Fruit fly (Drosophila melanogaster) whole organism, wandering third instar larva: Measurements from ENCODE around the gene CG17300.

Source experiments
- Abd-B ChIP-seq: fragments of >200 bp; optimal IDR thresholded peaks from 2 replicates; lab custom pipeline; 2017; ENCODE audit warnings: missing biosample characterization, missing genetic modification characterization
- CG32264 ChIP-seq: fragments of 200-800 bp; sonication (Bioruptor generic); optimal IDR thresholded peaks from 2 replicates; lab custom pipeline; 2016; ENCODE audit warnings: missing biosample characterization, missing genetic modification characterization
- CrebA ChIP-seq: fragments of 200-800 bp; sonication (Bioruptor generic); optimal IDR thresholded peaks from 2 replicates; lab custom pipeline; 2016; ENCODE audit warnings: missing biosample characterization, mild to moderate bottlenecking, missing genetic modification characterization, borderline replicate concordance
- Dif ChIP-seq: fragments of 200-275, 200-300 bp; sonication (Bioruptor generic); optimal IDR thresholded peaks from 2 replicates; lab custom pipeline; 2018; ENCODE audit warnings: missing biosample characterization, missing genetic modification characterization; ENCODE audit not compliant: partially characterized antibody
- GATAd ChIP-seq: sonication (Bioruptor generic); optimal IDR thresholded peaks from 2 replicates; lab custom pipeline; 2016; ENCODE audit warnings: missing biosample characterization, missing genetic modification characterization
- HLH106 ChIP-seq: fragments of 200-800 bp; optimal IDR thresholded peaks from 3 replicates; lab custom pipeline; 2019; ENCODE audit warnings: missing biosample characterization, mild to moderate bottlenecking, missing genetic modification characterization, moderate library complexity
- Hr78 ChIP-seq: fragments of >200 bp; optimal IDR thresholded peaks from 2 replicates; lab custom pipeline; 2017; ENCODE audit warnings: missing biosample characterization, missing genetic modification characterization
- Hr83 ChIP-seq: fragments of 200-300 bp; sonication (Bioruptor generic); optimal IDR thresholded peaks from 2 replicates; lab custom pipeline; 2016; ENCODE audit warnings: missing biosample characterization, mild to moderate bottlenecking, missing genetic modification characterization, moderate library complexity; ENCODE audit not compliant: poor library complexity, severe bottlenecking
- Jra ChIP-seq: sonication (Bioruptor generic); optimal IDR thresholded peaks from 2 replicates; lab custom pipeline; 2016; ENCODE audit warnings: missing biosample characterization, missing genetic modification characterization
- Mio ChIP-seq: sonication (Bioruptor generic); optimal IDR thresholded peaks from 2 replicates; lab custom pipeline; 2016; ENCODE audit warnings: missing biosample characterization, missing genetic modification characterization
- N ChIP-seq: fragments of >200 bp; optimal IDR thresholded peaks from 2 replicates; lab custom pipeline; 2018; ENCODE audit warnings: missing biosample characterization, missing external identifiers, missing genetic modification characterization
- OdsH ChIP-seq: fragments of 200-800 bp; sonication (Bioruptor generic); optimal IDR thresholded peaks from 2 replicates; lab custom pipeline; 2016; ENCODE audit warnings: missing biosample characterization, mild to moderate bottlenecking, missing genetic modification characterization
- Rel ChIP-seq, 2 experiments: fragments of 200-800 bp; sonication (Bioruptor generic) in 1 of 2; optimal IDR thresholded peaks; 2 replicates in 1 of 2; 3 replicates in 1 of 2; lab custom pipeline; 2016 to 2019; ENCODE audit warnings: mild to moderate bottlenecking in 2 of 2, missing biosample characterization in 2 of 2, missing genetic modification characterization in 2 of 2, moderate library complexity in 1 of 2
- Sp1 ChIP-seq: fragments of 200-800 bp; sonication (Bioruptor generic); optimal IDR thresholded peaks from 3 replicates; lab custom pipeline; 2019; ENCODE audit warnings: missing biosample characterization, mild to moderate bottlenecking, missing genetic modification characterization, moderate library complexity
- br ChIP-seq: fragments of 200-800 bp; sonication (Bioruptor generic); optimal IDR thresholded peaks from 2 replicates; lab custom pipeline; 2016; ENCODE audit warnings: missing biosample characterization, missing genetic modification characterization
- brk ChIP-seq: fragments of 200-800 bp; sonication (Bioruptor generic); optimal IDR thresholded peaks from 2 replicates; lab custom pipeline; 2016; ENCODE audit warnings: missing biosample characterization, mild to moderate bottlenecking, missing genetic modification characterization
- dl ChIP-seq, 2 experiments: fragments of 175-275, 200-275 bp in 1 of 2; fragments of 200-275 bp in 1 of 2; sonication (Bioruptor generic); optimal IDR thresholded peaks; lab custom pipeline; 2018; ENCODE audit warnings: mild to moderate bottlenecking in 2 of 2, missing biosample characterization in 2 of 2, missing genetic modification characterization in 2 of 2, moderate library complexity in 2 of 2; ENCODE audit not compliant: partially characterized antibody in 2 of 2, insufficient read depth in 1 of 2
- dmrt93B ChIP-seq: fragments of 200-800 bp; sonication (Bioruptor generic); optimal IDR thresholded peaks from 2 replicates; lab custom pipeline; 2018; ENCODE audit warnings: missing biosample characterization, mild to moderate bottlenecking, missing genetic modification characterization
- dsf ChIP-seq: sonication (Bioruptor generic); optimal IDR thresholded peaks from 2 replicates; lab custom pipeline; 2016; ENCODE audit warnings: missing biosample characterization, missing genetic modification characterization, borderline replicate concordance
- ey ChIP-seq: fragments of 200-800 bp; sonication (Bioruptor generic); optimal IDR thresholded peaks from 2 replicates; lab custom pipeline; 2016; ENCODE audit warnings: missing biosample characterization, missing genetic modification characterization
- foxo ChIP-seq, 2 experiments: fragments of 200-800 bp; sonication (Bioruptor generic); optimal IDR thresholded peaks; 2 replicates in 1 of 2; 3 replicates in 1 of 2; lab custom pipeline; 2016 to 2017; ENCODE audit warnings: missing biosample characterization in 2 of 2, missing genetic modification characterization in 2 of 2
- fru ChIP-seq: fragments of 200-800 bp; sonication (Bioruptor generic); optimal IDR thresholded peaks from 3 replicates; lab custom pipeline; 2016; ENCODE audit warnings: missing biosample characterization, mild to moderate bottlenecking, missing genetic modification characterization
- h ChIP-seq: fragments of 200-800 bp; sonication (Bioruptor generic); optimal IDR thresholded peaks from 3 replicates; lab custom pipeline; 2016; ENCODE audit warnings: missing biosample characterization, mild to moderate bottlenecking, missing genetic modification characterization
- jim ChIP-seq: fragments of 175-275, 200-325 bp; sonication (Bioruptor generic); optimal IDR thresholded peaks from 2 replicates; lab custom pipeline; 2016; ENCODE audit warnings: missing biosample characterization, mild to moderate bottlenecking, missing genetic modification characterization
- lola ChIP-seq: fragments of >200 bp; optimal IDR thresholded peaks from 2 replicates; lab custom pipeline; 2017; ENCODE audit warnings: missing biosample characterization, missing genetic modification characterization
- pan ChIP-seq: fragments of >200 bp; optimal IDR thresholded peaks from 2 replicates; lab custom pipeline; 2017
- psq ChIP-seq: fragments of 200-800 bp; sonication (Bioruptor generic); optimal IDR thresholded peaks from 3 replicates; lab custom pipeline; 2017; ENCODE audit warnings: missing biosample characterization, mild to moderate bottlenecking, missing genetic modification characterization, moderate library complexity
- rgr ChIP-seq: fragments of 200-800 bp; sonication (Bioruptor generic); optimal IDR thresholded peaks from 3 replicates; lab custom pipeline; 2016; ENCODE audit warnings: missing biosample characterization, mild to moderate bottlenecking, missing genetic modification characterization
- sage ChIP-seq: fragments of 200-800 bp; sonication (Bioruptor generic); optimal IDR thresholded peaks from 2 replicates; lab custom pipeline; 2016; ENCODE audit warnings: missing biosample characterization, mild to moderate bottlenecking, missing genetic modification characterization
- sv ChIP-seq: fragments of 200-800 bp; sonication (Bioruptor generic); optimal IDR thresholded peaks from 3 replicates; lab custom pipeline; 2016; ENCODE audit warnings: missing biosample characterization, missing genetic modification characterization
- tai ChIP-seq: sonication (Bioruptor generic); optimal IDR thresholded peaks from 2 replicates; lab custom pipeline; 2016; ENCODE audit warnings: missing biosample characterization, missing genetic modification characterization
- usp ChIP-seq: fragments of >200 bp; optimal IDR thresholded peaks from 2 replicates; lab custom pipeline; 2017; ENCODE audit warnings: missing biosample characterization, missing genetic modification characterization
- woc ChIP-seq: sonication (Bioruptor generic); optimal IDR thresholded peaks from 2 replicates; lab custom pipeline; 2016; ENCODE audit warnings: missing biosample characterization, mild to moderate bottlenecking, missing genetic modification characterization

The CG17300 gene

DNA sequence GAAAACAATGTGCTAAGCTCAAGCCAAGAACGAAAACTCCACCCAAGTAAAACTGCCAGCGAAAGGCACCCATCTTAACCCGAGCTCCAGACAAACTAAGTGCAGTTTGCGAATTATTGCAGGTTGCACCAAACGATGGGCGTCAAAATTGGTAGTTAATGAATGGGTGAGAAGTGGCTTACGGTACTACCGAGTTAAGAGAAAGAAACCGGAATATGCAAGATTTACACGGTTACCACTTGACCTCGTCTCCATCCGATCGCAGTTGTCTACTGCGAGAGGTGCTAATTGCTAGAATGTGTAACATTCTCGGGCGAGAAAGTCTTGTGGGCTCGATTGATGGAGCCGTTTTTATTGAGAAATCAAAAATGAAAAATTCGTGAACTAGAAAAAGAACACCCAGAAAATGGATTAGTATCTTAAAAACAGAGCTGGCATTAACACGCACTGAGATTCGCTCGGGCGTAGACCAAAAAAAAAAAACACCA lies 25.7 kb downstream of the CG17300 start, which contains the start of the genes CG14115 and CG34428:
Gene CG14115 (minus strand): TSS at position 101 of the 488 bp plus-strand sequence.
Gene CG34428 (plus strand): TSS at position 438 of the 488 bp plus-strand sequence.
- TF ChIP-seq Jra (no peak), psq (GFP tag; lab: Kevin White, UChicago) (no peak)

DNA sequence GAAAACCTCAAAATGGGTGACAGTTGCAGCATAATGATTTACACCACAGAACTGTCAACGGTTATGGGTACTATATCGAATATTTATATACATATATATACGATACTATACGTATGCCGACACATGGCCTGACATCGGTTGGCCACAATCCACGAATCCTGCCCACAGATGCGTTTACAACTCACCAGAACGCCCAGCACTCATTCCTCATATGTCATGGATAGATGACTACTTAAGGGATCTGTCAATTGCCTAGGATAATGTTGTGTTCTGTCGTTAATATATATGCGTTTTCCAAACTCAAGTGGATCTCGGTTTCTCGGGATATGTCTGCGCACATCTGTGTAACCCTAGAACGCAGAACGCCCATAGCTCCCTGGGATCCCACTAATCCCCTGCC lies 28.7 kb downstream of the CG17300 start:
- TF ChIP-seq Abd-B (GFP tag; lab: Kevin White, UChicago) (no peak), Mio (no peak), ey (GFP tag; lab: Kevin White, UChicago) (no peak), sv (GFP tag; lab: Kevin White, UChicago) (no peak), sage (no peak), woc (GFP tag; lab: Kevin White, UChicago) (no peak), OdsH (no peak), CG32264 (GFP tag; lab: Kevin White, UChicago) (no peak), GATAd (GFP tag; lab: Kevin White, UChicago) (no peak), jim (GFP tag; lab: Kevin White, UChicago) (no peak), N (GFP tag; lab: Kevin White, UChicago) (no peak), brk (GFP tag; lab: Kevin White, UChicago) (no peak), pan (no peak), Rel (GFP tag; optimal IDR thresholded peaks at IDR 0.05; lab: Kevin White, UChicago) (no peak), Rel (tag; optimal IDR thresholded peaks at IDR 0.05; lab: Kevin White, UChicago) (no peak), rgr (GFP tag; lab: Kevin White, UChicago) (no peak), Dif (GFP tag; lab: Kevin White, UChicago) (no peak), dsf (no peak)
- TF ChIP-seq, all 38 proteins: peak for 0

DNA sequence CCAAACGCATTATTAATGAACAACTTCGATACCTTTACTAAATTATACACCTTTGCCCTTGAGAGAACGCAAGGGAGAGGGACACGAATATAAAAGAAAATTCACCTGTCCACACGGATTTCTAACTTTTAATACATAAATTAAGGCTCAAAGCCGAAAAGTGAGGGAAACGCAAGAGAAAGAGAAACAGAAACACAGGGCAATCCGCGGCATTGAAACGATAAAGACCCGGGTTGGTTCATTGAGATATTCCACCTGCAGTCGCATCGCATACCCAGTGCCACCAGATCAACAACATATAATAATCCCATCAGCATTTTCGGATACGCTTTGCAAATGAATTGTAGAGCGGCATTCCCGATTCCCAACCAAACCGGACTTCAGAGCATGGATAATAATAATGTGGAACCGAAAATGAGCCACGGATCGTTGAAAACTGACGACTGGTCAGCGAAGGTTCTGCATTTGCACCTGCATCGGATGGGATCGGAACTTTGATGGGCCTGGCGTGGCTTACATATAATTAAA lies 36.4 kb downstream of the CG17300 start:
- TF ChIP-seq Hr78 = no peak
- no peak for TF ChIP-seq dl (GFP tag; optimal IDR thresholded peaks at IDR 0.05; lab: Kevin White, UChicago; ENCODE audit: insufficient read depth in 1 of 2, partially characterized antibody in 2 of 2)
- no peak for TF ChIP-seq Abd-B (GFP tag; lab: Kevin White, UChicago)
- TF ChIP-seq N (GFP tag; lab: Kevin White, UChicago) = no peak
- no peak for TF ChIP-seq Dif (GFP tag; lab: Kevin White, UChicago)
- no peak for TF ChIP-seq Rel (GFP tag; optimal IDR thresholded peaks at IDR 0.05; lab: Kevin White, UChicago)
- TF ChIP-seq Rel (tag; optimal IDR thresholded peaks at IDR 0.05; lab: Kevin White, UChicago) = no peak
- no peak for TF ChIP-seq dsf
- TF ChIP-seq woc (GFP tag; lab: Kevin White, UChicago) = no peak
- no peak for TF ChIP-seq rgr (GFP tag; lab: Kevin White, UChicago)
- no peak for TF ChIP-seq Hr83 (GFP tag; lab: Kevin White, UChicago)
- no peak for TF ChIP-seq h (GFP tag; lab: Kevin White, UChicago)
- no peak for TF ChIP-seq brk (GFP tag; lab: Kevin White, UChicago)
- no peak for TF ChIP-seq fru (GFP tag; lab: Kevin White, UChicago)
- TF ChIP-seq Mio = no peak
- no peak for TF ChIP-seq tai (GFP tag; lab: Kevin White, UChicago)
- no peak for TF ChIP-seq br (GFP tag; lab: Kevin White, UChicago)
- no peak for TF ChIP-seq lola (GFP tag; lab: Kevin White, UChicago)
- no peak for TF ChIP-seq usp
- TF ChIP-seq, all 38 proteins: peak for 0

DNA sequence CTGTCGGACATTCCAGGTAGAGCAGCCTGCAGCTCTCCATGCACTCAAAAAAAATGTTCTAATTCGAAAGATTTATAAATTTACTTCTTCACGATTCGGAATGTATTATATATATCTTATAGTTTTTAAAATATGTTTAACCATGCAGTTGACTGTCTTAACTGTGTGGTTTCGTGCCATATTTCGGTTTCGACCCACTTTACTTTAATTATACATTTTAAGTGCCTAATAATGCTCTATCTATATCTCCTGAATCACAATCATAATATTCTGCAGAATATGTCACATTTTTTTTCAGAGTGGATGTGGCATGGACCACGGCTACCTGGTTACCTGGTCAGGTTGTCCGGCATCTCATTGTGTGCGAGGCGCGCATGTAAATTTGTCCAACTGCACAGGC lies 37.4 kb downstream of the CG17300 start:
- TF ChIP-seq dmrt93B (GFP tag; lab: Kevin White, UChicago) = peak; percentile 3
- TF ChIP-seq CrebA = no peak
- no peak for TF ChIP-seq Mio
- TF ChIP-seq lola (GFP tag; lab: Kevin White, UChicago) = no peak
- peak; percentile 5 for TF ChIP-seq psq (GFP tag; lab: Kevin White, UChicago)
- TF ChIP-seq Sp1 = peak; percentile 6
- TF ChIP-seq h (GFP tag; lab: Kevin White, UChicago) = peak; percentile 30
- TF ChIP-seq OdsH = peak; percentile 15
- peak; percentile 22 for TF ChIP-seq HLH106
- TF ChIP-seq rgr (GFP tag; lab: Kevin White, UChicago) = peak; percentile 9
- TF ChIP-seq foxo (GFP tag; optimal IDR thresholded peaks at IDR 0.05; lab: Kevin White, UChicago) = peak in 1 of 2 experiments; percentile 32
